Fruit fly (Drosophila melanogaster) whole organism, adult: ENCODE data around the gene vret.

Experiments
- CG11617 ChIP-seq: fragments of 200-800 bp; sonication (Bioruptor generic); optimal IDR thresholded peaks from 2 replicates; lab custom pipeline; 2017; ENCODE audit warnings: mild to moderate bottlenecking, missing biosample characterization, missing genetic modification reagents, missing genetic modification characterization
- CG12768 ChIP-seq: fragments of 200-800 bp; sonication (Bioruptor generic); optimal IDR thresholded peaks from 2 replicates; lab custom pipeline; 2017; ENCODE audit warnings: missing biosample characterization, missing genetic modification characterization, mild to moderate bottlenecking, moderate library complexity, missing genetic modification reagents
- CG14711 ChIP-seq: fragments of 200-800 bp; sonication (Bioruptor generic); optimal IDR thresholded peaks from 2 replicates; lab custom pipeline; 2018; ENCODE audit warnings: missing biosample characterization, mild to moderate bottlenecking, missing genetic modification characterization, moderate library complexity
- CG1620 ChIP-seq: fragments of 200-800 bp; sonication (Bioruptor generic); optimal IDR thresholded peaks from 2 replicates; lab custom pipeline; 2016; ENCODE audit warnings: missing biosample characterization, missing genetic modification characterization
- CG33017 ChIP-seq: fragments of 200-800 bp; sonication (Bioruptor generic); optimal IDR thresholded peaks from 2 replicates; lab custom pipeline; 2018; ENCODE audit warnings: missing biosample characterization, mild to moderate bottlenecking, missing genetic modification characterization, moderate library complexity
- CG5204 ChIP-seq: fragments of 200-800 bp; sonication (Bioruptor generic); optimal IDR thresholded peaks from 2 replicates; lab custom pipeline; 2016; ENCODE audit warnings: missing biosample characterization, missing genetic modification characterization
- CG7045 ChIP-seq: fragments of 200-800 bp; sonication (Bioruptor generic); optimal IDR thresholded peaks from 2 replicates; lab custom pipeline; 2017; ENCODE audit warnings: missing biosample characterization, mild to moderate bottlenecking, missing genetic modification characterization
- CG7101 ChIP-seq: fragments of 200-800 bp; sonication (Bioruptor generic); optimal IDR thresholded peaks from 2 replicates; lab custom pipeline; 2018; ENCODE audit warnings: missing biosample characterization, mild to moderate bottlenecking, missing genetic modification characterization, moderate library complexity
- Clk ChIP-seq: fragments of 200-800 bp; sonication (Bioruptor generic); optimal IDR thresholded peaks from 2 replicates; lab custom pipeline; 2017; ENCODE audit warnings: missing biosample characterization, missing genetic modification characterization
- Crg-1 ChIP-seq: fragments of 200-800 bp; sonication (Bioruptor generic); optimal IDR thresholded peaks from 2 replicates; lab custom pipeline; 2016; ENCODE audit warnings: missing biosample characterization, missing genetic modification characterization
- Hr96 ChIP-seq: fragments of 200-800 bp; sonication (Bioruptor generic); optimal IDR thresholded peaks from 2 replicates; lab custom pipeline; 2016; ENCODE audit warnings: missing biosample characterization, missing genetic modification characterization
- Mnt ChIP-seq: fragments of 200-800 bp; sonication (Bioruptor generic); optimal IDR thresholded peaks from 2 replicates; lab custom pipeline; 2016; ENCODE audit warnings: missing biosample characterization, mild to moderate bottlenecking, missing genetic modification characterization
- bab1 ChIP-seq: fragments of 200-800 bp; sonication (Bioruptor generic); optimal IDR thresholded peaks from 3 replicates; lab custom pipeline; 2019; ENCODE audit warnings: missing biosample characterization, mild to moderate bottlenecking, missing genetic modification characterization, moderate library complexity
- cic ChIP-seq: fragments of 200-800 bp; sonication (Bioruptor generic); optimal IDR thresholded peaks from 2 replicates; lab custom pipeline; 2017; ENCODE audit warnings: missing biosample characterization, mild to moderate bottlenecking, missing genetic modification characterization, moderate library complexity
- cnc ChIP-seq, 2 experiments: fragments of >200 bp; optimal IDR thresholded peaks; 2 replicates each; lab custom pipeline; 2017
- kay ChIP-seq: fragments of 200-800 bp; sonication (Bioruptor generic); peaks from one replicate; lab custom pipeline; 2016; ENCODE audit warnings: missing biosample characterization, missing genetic modification characterization, borderline replicate concordance
- ovo ChIP-seq: fragments of 200-800 bp; sonication (Bioruptor generic); optimal IDR thresholded peaks from 2 replicates; lab custom pipeline; 2016; ENCODE audit warnings: missing biosample characterization, missing genetic modification characterization
- pad ChIP-seq: fragments of 200-800 bp; sonication (Bioruptor generic); optimal IDR thresholded peaks from 3 replicates; lab custom pipeline; 2017; ENCODE audit warnings: missing biosample characterization, missing genetic modification characterization, mild to moderate bottlenecking, moderate library complexity, missing genetic modification reagents
- tj ChIP-seq: fragments of 200-800 bp; sonication (Bioruptor generic); optimal IDR thresholded peaks from 3 replicates; lab custom pipeline; 2017; ENCODE audit warnings: missing biosample characterization, mild to moderate bottlenecking, missing genetic modification characterization, moderate library complexity
- toe ChIP-seq: fragments of 200-800 bp; sonication (Bioruptor generic); optimal IDR thresholded peaks from 2 replicates; lab custom pipeline; 2016; ENCODE audit warnings: missing biosample characterization, missing genetic modification characterization

The vret gene

DNA sequence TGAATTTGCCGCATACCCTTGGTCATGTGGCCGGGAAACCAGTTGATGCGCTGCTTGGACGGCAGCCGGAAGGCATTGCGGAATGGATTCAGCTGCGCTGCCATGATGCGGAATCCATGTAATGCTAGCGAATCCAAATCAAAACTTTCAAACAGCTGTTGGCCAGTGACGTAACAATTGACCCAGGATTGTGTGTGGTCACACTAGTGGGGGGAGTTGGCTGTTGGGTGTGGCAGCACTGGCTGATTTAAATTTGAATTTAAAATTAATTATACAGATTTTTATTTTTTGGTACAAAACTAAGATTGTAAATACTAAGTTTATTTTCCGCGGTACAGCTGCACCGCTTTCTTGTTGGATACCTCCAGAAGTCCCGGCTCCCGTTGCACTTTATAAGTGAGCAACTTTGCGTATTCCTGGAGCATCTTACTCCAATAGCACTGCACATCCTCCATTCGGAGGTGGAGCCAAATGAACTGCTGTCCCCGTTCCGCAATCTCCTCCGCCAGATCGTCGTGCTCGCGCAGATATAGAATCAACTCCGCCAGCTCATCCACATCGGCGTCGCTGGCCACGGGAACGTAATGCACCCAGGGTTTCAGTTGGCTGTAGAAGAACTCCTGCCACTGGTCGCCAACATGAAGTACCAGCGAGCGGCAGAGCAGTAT, 2.2 kb upstream of the vret start, which contains the start of gene CG17141:
Gene CG17141, minus strand, starts transcription at position 177 of the 668 bp plus-strand sequence.
- TF ChIP-seq bab1 (GFP tag; lab: Kevin White, UChicago) (peak; percentile 84), Hr96 (GFP tag; lab: Kevin White, UChicago) (no peak)

DNA sequence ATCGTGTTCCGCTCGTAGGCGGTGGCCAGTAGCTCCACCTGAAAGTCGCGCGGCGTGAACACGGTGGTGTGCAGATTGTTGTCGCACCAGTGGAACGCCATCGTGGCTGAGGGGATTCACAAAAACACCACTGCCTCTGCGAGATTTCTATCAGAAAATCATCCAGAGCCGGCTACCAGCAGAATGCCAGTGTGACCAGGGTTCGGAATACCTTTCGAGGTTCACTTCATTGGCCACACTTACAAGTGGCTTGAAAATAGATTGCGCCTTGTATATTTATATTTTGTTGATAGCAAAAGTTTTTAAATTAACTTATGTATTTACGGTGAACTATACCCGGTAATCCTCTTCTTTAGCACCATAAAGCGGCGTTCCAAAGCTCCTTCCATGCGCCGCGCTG, 4.5 kb downstream of the vret start, which contains the start of the genes Dcr-1 and CG6985:
Gene Dcr-1, minus strand, starts transcription at position 162 of the 400 bp plus-strand sequence.
Gene CG6985, plus strand, starts transcription at position 221 of the 400 bp plus-strand sequence.
- TF ChIP-seq Clk (GFP tag; lab: Kevin White, UChicago), result no peak
- TF ChIP-seq Hr96 (GFP tag; lab: Kevin White, UChicago), result no peak
- TF ChIP-seq CG7101 (tag; lab: Kevin White, UChicago), result no peak
- TF ChIP-seq Crg-1, result no peak
- TF ChIP-seq bab1 (GFP tag; lab: Kevin White, UChicago), result no peak
- no peak for TF ChIP-seq toe
- TF ChIP-seq kay (GFP tag; lab: Kevin White, UChicago), result no peak
- no peak for TF ChIP-seq CG14711 (tag; lab: Kevin White, UChicago)
- no peak for TF ChIP-seq ovo (GFP tag; lab: Kevin White, UChicago)
- TF ChIP-seq CG5204 (GFP tag; lab: Kevin White, UChicago), result no peak
- TF ChIP-seq CG7045 (GFP tag; lab: Kevin White, UChicago), result no peak
- TF ChIP-seq CG33017, result no peak
- no peak for TF ChIP-seq cnc (optimal IDR thresholded peaks at IDR 0.05; lab: Kevin White, UChicago)
- TF ChIP-seq CG1620 (GFP tag; lab: Kevin White, UChicago), result no peak
- no peak for TF ChIP-seq CG11617 (GFP tag; lab: Kevin White, UChicago)
- TF ChIP-seq CG12768 (GFP tag; lab: Kevin White, UChicago), result no peak
- no peak for TF ChIP-seq Mnt
- no peak for TF ChIP-seq cic (GFP tag; lab: Kevin White, UChicago)

- no peak for TF ChIP-seq Crg-1
- TF ChIP-seq CG7045 (GFP tag; lab: Kevin White, UChicago), result no peak
- no peak for TF ChIP-seq Mnt
- no peak for TF ChIP-seq CG14711 (tag; lab: Kevin White, UChicago)
- TF ChIP-seq CG5204 (GFP tag; lab: Kevin White, UChicago), result no peak
- TF ChIP-seq CG11617 (GFP tag; lab: Kevin White, UChicago), result no peak
- no peak for TF ChIP-seq Clk (GFP tag; lab: Kevin White, UChicago)
- TF ChIP-seq cnc (optimal IDR thresholded peaks at IDR 0.05; lab: Kevin White, UChicago), result no peak
- TF ChIP-seq tj (GFP tag; lab: Kevin White, UChicago), result no peak
- TF ChIP-seq kay (GFP tag; lab: Kevin White, UChicago), result no peak
- TF ChIP-seq Hr96 (GFP tag; lab: Kevin White, UChicago), result no peak
- no peak for TF ChIP-seq CG33017
- TF ChIP-seq cic (GFP tag; lab: Kevin White, UChicago), result no peak
- no peak for TF ChIP-seq toe
- no peak for TF ChIP-seq CG7101 (tag; lab: Kevin White, UChicago)
These were observed 11.6 kb downstream of the vret start, which contains the start of gene Takl2 for dm6 chr3R:22733751-22734150. TSS of gene Takl2 (minus strand) at chr3R:22733851.

dm6 chr3R:22732995-22733394, 12.4 kb downstream of the vret start:
- TF ChIP-seq CG14711 (tag; lab: Kevin White, UChicago), result no peak
- TF ChIP-seq CG12768 (GFP tag; lab: Kevin White, UChicago), result no peak
- no peak for TF ChIP-seq pad
- no peak for TF ChIP-seq CG1620 (GFP tag; lab: Kevin White, UChicago)
- TF ChIP-seq Hr96 (GFP tag; lab: Kevin White, UChicago), result no peak
- TF ChIP-seq kay (GFP tag; lab: Kevin White, UChicago), result no peak
- TF ChIP-seq ovo (GFP tag; lab: Kevin White, UChicago), result no peak
- no peak for TF ChIP-seq CG7045 (GFP tag; lab: Kevin White, UChicago)

DNA sequence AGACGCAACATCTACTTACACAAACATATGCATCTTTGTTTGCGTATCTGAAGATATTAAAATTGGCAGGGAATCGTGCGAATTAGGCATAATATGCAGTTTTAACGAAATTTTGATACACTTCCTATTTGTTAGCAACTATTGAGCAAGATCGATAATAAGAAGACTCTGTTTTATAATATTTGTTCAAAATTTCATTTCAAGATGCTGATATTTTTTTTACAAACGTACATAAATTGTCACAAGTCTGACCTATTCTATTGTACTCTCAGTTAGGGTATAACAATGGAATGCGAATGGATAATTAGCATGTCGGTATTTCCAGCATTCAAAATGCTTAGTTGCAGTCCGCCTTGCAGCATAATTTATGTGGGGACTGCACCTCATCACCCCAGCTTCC, 17.5 kb downstream of the vret start:
- TF ChIP-seq ovo (GFP tag; lab: Kevin White, UChicago), result no peak
- TF ChIP-seq Hr96 (GFP tag; lab: Kevin White, UChicago), result no peak
- no peak for TF ChIP-seq CG14711 (tag; lab: Kevin White, UChicago)
- TF ChIP-seq CG12768 (GFP tag; lab: Kevin White, UChicago), result no peak
- TF ChIP-seq toe, result no peak
- TF ChIP-seq cnc (optimal IDR thresholded peaks at IDR 0.05; lab: Kevin White, UChicago), result no peak
- TF ChIP-seq cic (GFP tag; lab: Kevin White, UChicago), result no peak
- TF ChIP-seq CG7101 (tag; lab: Kevin White, UChicago), result no peak
- no peak for TF ChIP-seq CG11617 (GFP tag; lab: Kevin White, UChicago)
- TF ChIP-seq kay (GFP tag; lab: Kevin White, UChicago), result no peak
- TF ChIP-seq bab1 (GFP tag; lab: Kevin White, UChicago), result no peak
- TF ChIP-seq CG5204 (GFP tag; lab: Kevin White, UChicago), result no peak
- TF ChIP-seq Crg-1, result no peak
- no peak for TF ChIP-seq Mnt
- no peak for TF ChIP-seq CG1620 (GFP tag; lab: Kevin White, UChicago)
- no peak for TF ChIP-seq CG7045 (GFP tag; lab: Kevin White, UChicago)

DNA sequence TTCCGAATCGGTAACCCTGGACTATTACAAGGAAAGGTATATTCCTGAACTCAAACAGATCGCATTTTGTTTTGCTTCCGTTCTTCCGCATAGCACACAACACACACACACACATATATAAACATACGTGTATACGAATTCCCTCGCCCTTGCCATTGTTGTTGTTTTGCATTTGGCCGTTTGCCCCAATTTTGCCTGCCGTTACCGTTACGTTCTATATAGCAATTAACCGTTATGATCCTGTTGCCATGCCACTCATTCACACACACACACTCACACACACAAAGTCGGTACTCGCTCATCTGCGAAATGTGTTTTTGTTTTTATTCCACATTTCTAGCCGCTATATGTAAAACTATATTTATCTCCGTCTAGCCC, 17.9 kb downstream of the vret start:
- TF ChIP-seq Clk (GFP tag; lab: Kevin White, UChicago), result no peak
- no peak for TF ChIP-seq CG33017
- no peak for TF ChIP-seq CG14711 (tag; lab: Kevin White, UChicago)
- TF ChIP-seq cic (GFP tag; lab: Kevin White, UChicago), result peak; percentile 8
- no peak for TF ChIP-seq CG11617 (GFP tag; lab: Kevin White, UChicago)
- TF ChIP-seq kay (GFP tag; lab: Kevin White, UChicago), result no peak
- no peak for TF ChIP-seq bab1 (GFP tag; lab: Kevin White, UChicago)
- no peak for TF ChIP-seq CG7101 (tag; lab: Kevin White, UChicago)
- TF ChIP-seq CG1620 (GFP tag; lab: Kevin White, UChicago), result no peak
- no peak for TF ChIP-seq Crg-1
- peak; percentile 88 for TF ChIP-seq pad
- no peak for TF ChIP-seq toe
- peak; percentile 86 for TF ChIP-seq ovo (GFP tag; lab: Kevin White, UChicago)
- TF ChIP-seq CG5204 (GFP tag; lab: Kevin White, UChicago), result no peak
- TF ChIP-seq cnc (optimal IDR thresholded peaks at IDR 0.05; lab: Kevin White, UChicago), result no peak
- TF ChIP-seq tj (GFP tag; lab: Kevin White, UChicago), result peak; percentile 4
- no peak for TF ChIP-seq Hr96 (GFP tag; lab: Kevin White, UChicago)
- TF ChIP-seq Mnt, result no peak
- no peak for TF ChIP-seq CG12768 (GFP tag; lab: Kevin White, UChicago)
- no peak for TF ChIP-seq CG7045 (GFP tag; lab: Kevin White, UChicago)
